Worm (Caenorhabditis elegans): Measurements from ENCODE around the gene moc-3.

ce11 chrIV:8152688-8153087 lies 22.3 kb downstream of the moc-3 start:
- TF ChIP-seq lin-15B (tag; optimal IDR thresholded peaks at IDR 0.05), result no peak
- peak; percentile 54 for TF ChIP-seq pqm-1 (tag; optimal IDR thresholded peaks at IDR 0.05)
- TF ChIP-seq lin-39 (tag; optimal IDR thresholded peaks at IDR 0.05), result no peak
- TF ChIP-seq fos-1 (tag; optimal IDR thresholded peaks at IDR 0.05), result no peak
- no peak for TF ChIP-seq skn-1 (tag; optimal IDR thresholded peaks at IDR 0.05)
- no peak for TF ChIP-seq aly-2 (tag; optimal IDR thresholded peaks at IDR 0.05)
- TF ChIP-seq daf-12 (tag; optimal IDR thresholded peaks at IDR 0.05), result no peak
- no peak for TF ChIP-seq nhr-76 (tag; optimal IDR thresholded peaks at IDR 0.05)
- no peak for TF ChIP-seq unc-39 (tag; optimal IDR thresholded peaks at IDR 0.05)
- TF ChIP-seq egl-27 (tag; optimal IDR thresholded peaks at IDR 0.05), result no peak
- no peak for TF ChIP-seq mxl-3 (GFP tag; optimal IDR thresholded peaks at IDR 0.05)
- TF ChIP-seq nhr-11 (tag; optimal IDR thresholded peaks at IDR 0.05), result no peak
